Fruit fly (Drosophila melanogaster) whole organism, embryonic: ENCODE results near the gene CG1463.

Experiments
- Bdp1 ChIP-seq: fragments of 200-800 bp; sonication (Bioruptor generic); optimal IDR thresholded peaks from 3 replicates; lab custom pipeline; 2016; ENCODE audit warnings: missing biosample characterization, missing genetic modification characterization
- CG10565 ChIP-seq: fragments of 200-800 bp; sonication (Bioruptor generic); optimal IDR thresholded peaks from 3 replicates; lab custom pipeline; 2016; ENCODE audit warnings: missing biosample characterization, mild to moderate bottlenecking, missing genetic modification characterization
- CG11247 ChIP-seq: fragments of 200-800 bp; sonication (Bioruptor generic); IDR thresholded peaks from 2 replicates; pipeline ENCODE4 v1.3.6; 2022; ENCODE audit warnings: missing biosample characterization, missing genetic modification characterization
- CG13424 ChIP-seq: fragments of 200-800 bp; sonication (Bioruptor generic); optimal IDR thresholded peaks from 2 replicates; lab custom pipeline; 2019; ENCODE audit warnings: missing biosample characterization, mild to moderate bottlenecking, missing genetic modification characterization, moderate library complexity
- CG13894 ChIP-seq: fragments of 200-800 bp; sonication (Bioruptor generic); optimal IDR thresholded peaks from 3 replicates; lab custom pipeline; 2018; ENCODE audit warnings: missing biosample characterization, mild to moderate bottlenecking, missing genetic modification characterization, moderate library complexity
- CG14667 ChIP-seq: fragments of 200-800 bp; sonication (Bioruptor generic); IDR thresholded peaks from 2 replicates; pipeline ENCODE4 v1.3.6; 2022; ENCODE audit warnings: missing biosample characterization, missing genetic modification characterization
- CG14710 ChIP-seq: fragments of 200-800 bp; sonication (Bioruptor generic); optimal IDR thresholded peaks from 3 replicates; lab custom pipeline; 2019; ENCODE audit warnings: missing biosample characterization, mild to moderate bottlenecking, missing genetic modification characterization, moderate library complexity
- CG15514 ChIP-seq: fragments of 200-800 bp; sonication (Bioruptor generic); optimal IDR thresholded peaks from 3 replicates; lab custom pipeline; 2017; ENCODE audit warnings: missing biosample characterization, missing genetic modification characterization, mild to moderate bottlenecking, moderate library complexity, missing genetic modification reagents
- CG17912 ChIP-seq: fragments of 200-800 bp; sonication (Bioruptor generic); optimal IDR thresholded peaks from 2 replicates; lab custom pipeline; 2018; ENCODE audit warnings: missing biosample characterization, mild to moderate bottlenecking, missing genetic modification characterization
- CG4360 ChIP-seq: fragments of 200-800 bp; sonication (Bioruptor generic); IDR thresholded peaks from 2 replicates; pipeline ENCODE4 v1.3.6; 2022; ENCODE audit warnings: missing biosample characterization, missing genetic modification characterization
- CG43689 ChIP-seq: fragments of 200-800 bp; sonication (Bioruptor generic); IDR thresholded peaks from 2 replicates; pipeline ENCODE4 v1.3.6; 2022; ENCODE audit warnings: missing biosample characterization, missing genetic modification characterization
- CG4730 ChIP-seq: fragments of 200-800 bp; sonication (Bioruptor generic); IDR thresholded peaks from 2 replicates; pipeline ENCODE4 v1.3.6; 2022; ENCODE audit warnings: missing biosample characterization, missing genetic modification characterization
- CG6254 ChIP-seq: fragments of 200-800 bp; sonication (Bioruptor generic); optimal IDR thresholded peaks from 3 replicates; lab custom pipeline; 2017; ENCODE audit warnings: mild to moderate bottlenecking, missing biosample characterization, missing genetic modification reagents, missing genetic modification characterization
- CG8281 ChIP-seq: fragments of 200-800 bp; sonication (Bioruptor generic); optimal IDR thresholded peaks from 2 replicates; lab custom pipeline; 2018; ENCODE audit warnings: missing biosample characterization, mild to moderate bottlenecking, missing genetic modification characterization, moderate library complexity
- CG9215 ChIP-seq: fragments of 200-800 bp; sonication (Bioruptor generic); IDR thresholded peaks from 2 replicates; pipeline ENCODE4 v1.3.6; 2022; ENCODE audit warnings: missing biosample characterization, missing genetic modification characterization
- CG9797 ChIP-seq: fragments of 200-800 bp; sonication (Bioruptor generic); optimal IDR thresholded peaks from 3 replicates; lab custom pipeline; 2018; ENCODE audit warnings: missing biosample characterization, mild to moderate bottlenecking, missing genetic modification characterization
- Camta ChIP-seq: fragments of 200-800 bp; sonication (Bioruptor generic); optimal IDR thresholded peaks from 2 replicates; lab custom pipeline; 2016; ENCODE audit warnings: missing biosample characterization, missing genetic modification characterization
- Dfd ChIP-seq, 2 experiments: fragments of >200 bp; optimal IDR thresholded peaks; 2 replicates each; lab custom pipeline; 2017; ENCODE audit warnings: missing biosample characterization in 2 of 2, missing genetic modification characterization in 2 of 2
- Drgx ChIP-seq: fragments of 200-800 bp; sonication (Bioruptor generic); IDR thresholded peaks from 2 replicates; pipeline ENCODE4 v1.3.6; 2022; ENCODE audit warnings: missing biosample characterization, missing genetic modification characterization
- E2f1 ChIP-seq: fragments of 200-800 bp; sonication (Bioruptor generic); IDR thresholded peaks from 2 replicates; pipeline ENCODE4 v1.3.6; 2022; ENCODE audit warnings: missing biosample characterization, missing genetic modification characterization
- Elba2 ChIP-seq: fragments of 200-800 bp; sonication (Bioruptor generic); optimal IDR thresholded peaks from 3 replicates; lab custom pipeline; 2016; ENCODE audit warnings: missing biosample characterization, missing genetic modification characterization
- Ets65A ChIP-seq: fragments of 200-800 bp; sonication (Bioruptor generic); peaks from one replicate; lab custom pipeline; 2016; ENCODE audit warnings: missing biosample characterization, missing genetic modification characterization
- GATAe ChIP-seq: fragments of 200-800 bp; sonication (Bioruptor generic); conservative IDR thresholded peaks from 2 replicates; pipeline ENCODE4 v1.3.6; 2022; ENCODE audit warnings: missing biosample characterization, missing genetic modification characterization
- HLH3B ChIP-seq: fragments of 200-800 bp; sonication (Bioruptor generic); IDR thresholded peaks from 2 replicates; pipeline ENCODE4 v1.3.6; 2022; ENCODE audit warnings: missing biosample characterization, missing genetic modification characterization
- Pdp1 ChIP-seq, 2 experiments: fragments of 200-800 bp; sonication (Bioruptor generic); optimal IDR thresholded peaks; 3 replicates each; lab custom pipeline; 2016; ENCODE audit warnings: missing biosample characterization in 2 of 2, missing genetic modification characterization in 2 of 2, mild to moderate bottlenecking in 1 of 2, moderate library complexity in 1 of 2
- Ptx1 ChIP-seq: fragments of 200-800 bp; sonication (Bioruptor generic); IDR thresholded peaks from 2 replicates; pipeline ENCODE4 v1.3.6; 2022; ENCODE audit warnings: missing biosample characterization, missing genetic modification characterization
- Rx ChIP-seq: fragments of 200-800 bp; sonication (Bioruptor generic); IDR thresholded peaks from 2 replicates; pipeline ENCODE4 v1.3.6; 2022; ENCODE audit warnings: missing biosample characterization, missing genetic modification characterization
- Tbp ChIP-seq: fragments of >200 bp; optimal IDR thresholded peaks from 2 replicates; lab custom pipeline; 2018; ENCODE audit warnings: missing biosample characterization, missing genetic modification characterization
- Xrp1 ChIP-seq: fragments of 200-800 bp; sonication (Bioruptor generic); IDR thresholded peaks from 2 replicates; pipeline ENCODE4 v1.3.6; 2022; ENCODE audit warnings: missing biosample characterization, missing genetic modification characterization
- ab ChIP-seq: fragments of 200-800 bp; sonication (Bioruptor generic); optimal IDR thresholded peaks from 2 replicates; lab custom pipeline; 2016; ENCODE audit warnings: missing biosample characterization, missing genetic modification characterization
- abd-A ChIP-seq: fragments of 200-800 bp; sonication (Bioruptor generic); optimal IDR thresholded peaks from 3 replicates; lab custom pipeline; 2019; ENCODE audit warnings: missing biosample characterization, mild to moderate bottlenecking, missing genetic modification characterization, moderate library complexity
- ato ChIP-seq: fragments of 200-800 bp; sonication (Bioruptor generic); IDR thresholded peaks from 2 replicates; pipeline ENCODE4 v1.3.6; 2022; ENCODE audit warnings: missing biosample characterization, missing genetic modification characterization; ENCODE audit not compliant: partially characterized antibody
- az2 ChIP-seq: fragments of 200-800 bp; sonication (Bioruptor generic); optimal IDR thresholded peaks from 3 replicates; lab custom pipeline; 2016; ENCODE audit warnings: missing biosample characterization, missing genetic modification characterization
- bsh ChIP-seq, 2 experiments: fragments of 200-800 bp; sonication (Bioruptor generic); optimal IDR thresholded peaks; 2 replicates each; lab custom pipeline; 2017 to 2018; ENCODE audit warnings: mild to moderate bottlenecking in 2 of 2, missing biosample characterization in 2 of 2, missing genetic modification characterization in 2 of 2, moderate library complexity in 1 of 2
- dan ChIP-seq: fragments of 200-800 bp; sonication (Bioruptor generic); IDR thresholded peaks from 2 replicates; pipeline ENCODE4 v1.3.6; 2022; ENCODE audit warnings: missing biosample characterization, missing genetic modification characterization
- ems ChIP-seq: fragments of 200-800 bp; sonication (Bioruptor generic); optimal IDR thresholded peaks from 3 replicates; lab custom pipeline; 2016; ENCODE audit warnings: missing biosample characterization, missing genetic modification characterization
- esg ChIP-seq: fragments of 200-800 bp; sonication (Bioruptor generic); conservative IDR thresholded peaks from 2 replicates; pipeline ENCODE4 v1.3.6; 2022; ENCODE audit warnings: missing biosample characterization, missing genetic modification characterization
- fru ChIP-seq: fragments of >200 bp; optimal IDR thresholded peaks from 2 replicates; lab custom pipeline; 2017
- gem ChIP-seq: fragments of 200-800 bp; sonication (Bioruptor generic); optimal IDR thresholded peaks from 2 replicates; lab custom pipeline; 2019; ENCODE audit warnings: missing biosample characterization, mild to moderate bottlenecking, missing genetic modification characterization, moderate library complexity
- gfzf ChIP-seq: fragments of 200-800 bp; sonication (Bioruptor generic); optimal IDR thresholded peaks from 2 replicates; lab custom pipeline; 2016; ENCODE audit warnings: missing biosample characterization, mild to moderate bottlenecking, missing genetic modification characterization, moderate library complexity
- klu ChIP-seq: fragments of 200-800 bp; sonication (Bioruptor generic); IDR thresholded peaks from 2 replicates; pipeline ENCODE4 v1.3.6; 2022; ENCODE audit warnings: missing biosample characterization, missing genetic modification characterization
- odd ChIP-seq: fragments of 200-800 bp; sonication (Bioruptor generic); optimal IDR thresholded peaks from 2 replicates; lab custom pipeline; 2017; ENCODE audit warnings: missing biosample characterization, mild to moderate bottlenecking, missing genetic modification characterization
- pb ChIP-seq: fragments of 200-800 bp; sonication (Bioruptor generic); optimal IDR thresholded peaks from 3 replicates; lab custom pipeline; 2016; ENCODE audit warnings: missing biosample characterization, missing genetic modification characterization
- peb ChIP-seq: fragments of 200-800 bp; sonication (Bioruptor generic); IDR thresholded peaks from 2 replicates; pipeline ENCODE4 v1.3.6; 2022; ENCODE audit warnings: missing biosample characterization, missing genetic modification characterization
- ranshi ChIP-seq: fragments of 200-800 bp; sonication (Bioruptor generic); IDR thresholded peaks from 2 replicates; pipeline ENCODE4 v1.3.6; 2022; ENCODE audit warnings: missing biosample characterization, missing genetic modification characterization
- rib ChIP-seq: fragments of 200-800 bp; sonication (Bioruptor generic); IDR thresholded peaks from 2 replicates; pipeline ENCODE4 v1.3.6; 2022; ENCODE audit warnings: missing biosample characterization, missing genetic modification characterization
- sima ChIP-seq: fragments of 200-800 bp; sonication (Bioruptor generic); optimal IDR thresholded peaks from 2 replicates; lab custom pipeline; 2016; ENCODE audit warnings: missing biosample characterization, missing genetic modification characterization
- sisA ChIP-seq: fragments of 200-800 bp; sonication (Bioruptor generic); IDR thresholded peaks from 2 replicates; pipeline ENCODE4 v1.3.6; 2022; ENCODE audit warnings: missing biosample characterization, missing genetic modification characterization
- sr ChIP-seq: fragments of 200-800 bp; sonication (Bioruptor generic); IDR thresholded peaks from 3 replicates; pipeline ENCODE4 v1.3.6; 2022; ENCODE audit warnings: missing biosample characterization, missing genetic modification characterization
- unpg ChIP-seq: fragments of 200-800 bp; sonication (Bioruptor generic); optimal IDR thresholded peaks from 3 replicates; lab custom pipeline; 2018; ENCODE audit warnings: missing biosample characterization, mild to moderate bottlenecking, missing genetic modification characterization, moderate library complexity
- vnd ChIP-seq: fragments of 200-800 bp; sonication (Bioruptor generic); IDR thresholded peaks from 3 replicates; pipeline ENCODE4 v1.3.6; 2022; ENCODE audit warnings: missing biosample characterization, missing genetic modification characterization; ENCODE audit not compliant: partially characterized antibody

The CG1463 gene

DNA sequence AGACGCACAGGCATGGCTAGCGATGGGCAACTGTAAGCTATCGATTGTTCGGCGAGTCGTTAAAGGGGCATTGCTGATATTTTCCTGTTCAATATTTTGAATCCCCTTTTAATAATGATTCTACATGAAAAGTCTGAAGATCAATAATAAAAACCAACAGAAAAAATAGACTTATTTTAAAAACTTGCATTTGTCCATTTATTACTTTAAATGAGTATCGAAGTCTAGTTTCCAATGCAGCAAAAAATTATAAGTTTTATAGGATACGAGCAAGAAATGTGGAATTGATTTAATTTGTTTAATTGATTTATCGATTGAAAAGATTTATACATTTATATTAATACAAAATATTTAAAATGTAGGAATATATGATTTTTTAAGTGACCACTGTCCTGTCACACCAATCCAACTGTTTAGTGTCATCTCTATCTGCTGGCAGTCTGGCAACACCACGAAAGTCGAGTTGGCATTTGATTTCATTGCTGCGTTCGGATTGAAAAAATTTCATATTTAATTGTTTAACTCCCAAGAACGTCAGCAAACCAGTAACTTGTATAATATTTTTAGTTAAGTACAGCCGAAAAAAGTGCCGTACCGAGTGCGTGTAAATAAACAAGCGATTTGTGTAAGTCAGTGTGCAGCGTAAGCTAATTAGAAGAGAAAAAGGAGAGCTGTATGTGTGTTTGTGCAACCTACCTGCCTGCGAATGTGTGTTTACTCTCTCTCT, 15.7 kb downstream of the CG1463 start, which contains the start of the genes CG1824 and Sec16 (continued):
- TF ChIP-seq ems (GFP tag; lab: Kevin White, UChicago) (no peak), CG9215 (GFP tag; lab: Robert Waterston, UW) (peak; percentile 48), Ets65A (GFP tag; lab: Kevin White, UChicago) (peak; percentile 73), CG10565 (GFP tag; lab: Kevin White, UChicago) (no peak), Bdp1 (no peak), vnd (no peak), CG17912 (GFP tag; lab: Kevin White, UChicago) (no peak), CG4360 (GFP tag; lab: Robert Waterston, UW) (no peak), ab (GFP tag; lab: Kevin White, UChicago) (no peak), CG8281 (no peak), CG13424 (tag; lab: Kevin White, UChicago) (peak; percentile 50), sr (GFP tag; lab: Robert Waterston, UW) (no peak), Dfd (GFP tag; optimal IDR thresholded peaks at IDR 0.05; lab: Kevin White, UChicago) (no peak), Elba2 (GFP tag; lab: Kevin White, UChicago) (no peak), rib (no peak), Camta (GFP tag; lab: Kevin White, UChicago) (no peak), CG43689 (GFP tag; lab: Robert Waterston, UW) (no peak), dan (GFP tag; lab: Robert Waterston, UW) (no peak), esg (GFP tag; lab: Robert Waterston, UW) (peak; percentile 18; the same call in 1 of the 2 replicates), CG13894 (tag; lab: Kevin White, UChicago) (no peak), unpg (GFP tag; lab: Kevin White, UChicago) (no peak), klu (GFP tag; lab: Robert Waterston, UW) (no peak), az2 (GFP tag; lab: Kevin White, UChicago) (peak; percentile 47), gem (tag; lab: Kevin White, UChicago) (peak; percentile 70), pb (GFP tag; lab: Kevin White, UChicago) (no peak), E2f1 (GFP tag; lab: Robert Waterston, UW) (no peak), CG15514 (GFP tag; lab: Kevin White, UChicago) (peak; percentile 28), Rx (GFP tag; lab: Robert Waterston, UW) (no peak), sima (GFP tag; lab: Kevin White, UChicago) (no peak), Drgx (GFP tag; lab: Robert Waterston, UW) (0 out of 2 replicates have a peak, but pooled peaks have one; percentile 5), GATAe (no peak), ranshi (GFP tag; lab: Robert Waterston, UW) (no peak), abd-A (tag; lab: Kevin White, UChicago) (no peak), Tbp (GFP tag; lab: Kevin White, UChicago) (no peak), CG4730 (GFP tag; lab: Robert Waterston, UW) (no peak), CG9797 (GFP tag; lab: Kevin White, UChicago) (peak; percentile 8), ato (GFP tag; lab: Robert Waterston, UW) (no peak), CG14667 (GFP tag; lab: Robert Waterston, UW) (no peak; the same call in 1 of the 2 replicates), gfzf (GFP tag; lab: Kevin White, UChicago) (peak; percentile 36), HLH3B (no peak), Xrp1 (GFP tag; lab: Robert Waterston, UW) (peak; percentile 11; the same call in 1 of the 2 replicates), bsh (GFP tag; optimal IDR thresholded peaks at IDR 0.05; lab: Kevin White, UChicago) (peak in 1 of 2 experiments; percentile 27), peb (no peak), CG6254 (GFP tag; lab: Kevin White, UChicago) (no peak), CG11247 (GFP tag; lab: Robert Waterston, UW) (0 out of 2 replicates have a peak, but pooled peaks have one; percentile 6), fru (lab: Kevin White, UChicago) (no peak), Ptx1 (GFP tag; lab: Robert Waterston, UW) (0 out of 2 replicates have a peak, but pooled peaks have one; percentile 36), odd (GFP tag; lab: Kevin White, UChicago) (no peak), sisA (GFP tag; lab: Robert Waterston, UW) (0 out of 2 replicates have a peak, but pooled peaks have one; percentile 28), Pdp1 (GFP tag; optimal IDR thresholded peaks at IDR 0.05; lab: Kevin White, UChicago) (no peak), CG14710 (peak; percentile 71)
